Worm (Caenorhabditis elegans) whole organism, L3 larva: ENCODE data around the gene R01E6.2.

Experiments
- ama-1 ChIP-seq: fragments of 150-350 bp; optimal IDR thresholded peaks from 2 replicates; lab custom pipeline; 2018
- nhr-25 ChIP-seq: sonication (generic microtip); optimal IDR thresholded peaks from 2 replicates; lab custom pipeline; 2017; ENCODE audit warnings: missing biosample characterization, missing genetic modification characterization
- nhr-77 ChIP-seq: fragments of 150-350 bp; optimal IDR thresholded peaks from 2 replicates; lab custom pipeline; 2014; ENCODE audit warnings: missing biosample characterization, missing genetic modification characterization
- snpc-4 ChIP-seq: fragments of 150-350 bp; optimal IDR thresholded peaks from 2 replicates; lab custom pipeline; 2014; ENCODE audit warnings: missing biosample characterization, missing genetic modification characterization

DNA sequence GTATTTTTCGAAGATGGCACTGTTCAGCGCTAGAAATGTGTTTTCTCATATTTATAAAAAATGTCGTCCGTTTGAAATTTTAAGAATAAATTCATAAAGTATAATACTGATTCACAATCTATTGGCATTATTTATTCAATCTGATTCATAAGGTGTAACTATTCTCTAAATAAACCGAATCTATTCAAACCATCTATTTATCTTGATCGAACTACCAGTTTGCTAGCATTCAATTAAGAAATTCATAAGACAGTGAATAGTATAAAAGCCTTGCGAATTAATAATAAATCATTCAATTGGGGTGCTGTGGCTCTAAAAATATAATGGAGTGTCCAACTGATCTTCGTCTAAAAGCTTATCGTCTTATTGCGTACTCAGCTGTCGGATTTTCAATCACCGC is 24.8 kb upstream of the R01E6.2 start, which contains the start of gene col-44:
- no peak for TF ChIP-seq snpc-4 (tag; lab: Kevin White, UChicago)
- no peak for TF ChIP-seq nhr-77 (tag; lab: Kevin White, UChicago)
- TF ChIP-seq ama-1 (lab: Kevin White, UChicago), result no peak
- TF ChIP-seq nhr-25 (tag; lab: Kevin White, UChicago), result no peak
